Worm (Caenorhabditis elegans) whole organism, young adult: ENCODE measurements around the gene mel-11.

Experiments used
- B0336.3 ChIP-seq: fragments of 200-800 bp; sonication (Bioruptor generic); IDR thresholded peaks from 2 replicates; pipeline ENCODE4 v1.3.6; 2022; ENCODE audit warnings: missing genetic modification characterization, missing compliant biosample characterization
- C17E4.6 ChIP-seq: fragments of 200-800 bp; sonication (Bioruptor generic); IDR thresholded peaks from 2 replicates; pipeline ENCODE4 v1.3.6; 2022; ENCODE audit warnings: missing genetic modification reagents, missing genetic modification characterization, missing compliant biosample characterization
- F57C9.4 ChIP-seq: sonication (generic microtip); optimal IDR thresholded peaks from 2 replicates; lab custom pipeline; 2017; ENCODE audit warnings: mild to moderate bottlenecking, missing genetic modification characterization, missing compliant biosample characterization
- Y53G8AR.9 ChIP-seq: fragments of 200-800 bp; sonication (Bioruptor generic); conservative IDR thresholded peaks from 2 replicates; pipeline ENCODE4 v1.3.6; 2022; ENCODE audit warnings: missing genetic modification reagents, missing genetic modification characterization, missing compliant biosample characterization
- ama-1 ChIP-seq, 3 experiments: fragments of 150-350 bp in 1 of 3; sonication (generic microtip) in 2 of 3; optimal IDR thresholded peaks; 2 replicates each; lab custom pipeline; 2014 to 2018; ENCODE audit warnings: missing biosample characterization in 2 of 3, missing genetic modification characterization in 2 of 3, missing genetic modification reagents in 2 of 3
- ceh-79 ChIP-seq: sonication (generic microtip); optimal IDR thresholded peaks from 2 replicates; lab custom pipeline; 2017; ENCODE audit warnings: mild to moderate bottlenecking, missing genetic modification characterization, missing compliant biosample characterization
- hmg-1.2 ChIP-seq: fragments of 200-800 bp; sonication (Bioruptor generic); IDR thresholded peaks from 2 replicates; pipeline ENCODE4 v1.3.6; 2022; ENCODE audit warnings: missing genetic modification reagents, missing genetic modification characterization, missing compliant biosample characterization
- lin-26 ChIP-seq: fragments of 200-800 bp; sonication (Bioruptor generic); IDR thresholded peaks from 2 replicates; pipeline ENCODE4 v1.3.6; 2022; ENCODE audit warnings: missing genetic modification reagents, missing genetic modification characterization, missing compliant biosample characterization
- lin-35 ChIP-seq, 3 experiments: fragments of 150-350 bp in 2 of 3; sonication (generic microtip) in 1 of 3; optimal IDR thresholded peaks; 2 replicates each; lab custom pipeline; 2014 to 2018; ENCODE audit warnings: missing biosample characterization in 3 of 3, missing genetic modification characterization in 3 of 3, missing genetic modification reagents in 3 of 3
- nhr-90 ChIP-seq: sonication (generic microtip); optimal IDR thresholded peaks from 2 replicates; lab custom pipeline; 2016; ENCODE audit warnings: missing genotype, mild to moderate bottlenecking, missing genetic modification characterization, missing compliant biosample characterization
- tbx-9 ChIP-seq: sonication (generic microtip); optimal IDR thresholded peaks from 2 replicates; lab custom pipeline; 2016; ENCODE audit warnings: borderline replicate concordance, missing genetic modification characterization, inconsistent platforms, missing compliant biosample characterization
- unc-62 ChIP-seq: fragments of 150-350 bp; optimal IDR thresholded peaks from 2 replicates; lab custom pipeline; 2014; ENCODE audit warnings: missing biosample characterization, missing genetic modification reagents, missing genetic modification characterization
- ztf-22 ChIP-seq: fragments of 200-800 bp; sonication (Bioruptor generic); optimal IDR thresholded peaks from 2 replicates; lab custom pipeline; 2018; ENCODE audit warnings: mild to moderate bottlenecking, missing genetic modification characterization, moderate library complexity, missing compliant biosample characterization

ce11 chrII:9313335-9313734 lies 45.0 kb upstream of the mel-11 start:
- TF ChIP-seq ceh-79 (no peak), tbx-9 (no peak), nhr-90 (tag; lab: Kevin White, UChicago) (no peak), B0336.3 (GFP tag; lab: Robert Waterston, UW) (no peak), C17E4.6 (no peak), ztf-22 (GFP tag; lab: Kevin White, UChicago) (no peak), Y53G8AR.9 (GFP tag; lab: Robert Waterston, UW) (no peak), unc-62 (GFP tag; lab: Kevin White, UChicago) (no peak), hmg-1.2 (GFP tag; lab: Robert Waterston, UW) (no peak), lin-26 (no peak), lin-35 (GFP tag; optimal IDR thresholded peaks at IDR 0.05; lab: Kevin White, UChicago) (no peak), ama-1 (optimal IDR thresholded peaks at IDR 0.05; lab: Kevin White, UChicago) (no peak), ama-1 (GFP tag; optimal IDR thresholded peaks at IDR 0.05; lab: Kevin White, UChicago) (no peak), F57C9.4 (no peak)
